Worm (Caenorhabditis elegans) whole organism, mixed stage, embryonic: ENCODE data around the gene srh-129.

Experiments used
- M03D4.4 ChIP-seq: sonication (generic microtip); optimal IDR thresholded peaks from 2 replicates; lab custom pipeline; 2017; ENCODE audit warnings: mild to moderate bottlenecking, missing genetic modification characterization, missing compliant biosample characterization
- ceh-39 ChIP-seq: fragments of 150-350 bp; optimal IDR thresholded peaks from 2 replicates; lab custom pipeline; 2014; ENCODE audit warnings: missing biosample characterization, missing genetic modification characterization
- ceh-43 ChIP-seq: fragments of 200-800 bp; sonication (Bioruptor generic); optimal IDR thresholded peaks from 2 replicates; lab custom pipeline; 2018; ENCODE audit warnings: mild to moderate bottlenecking, missing genetic modification characterization, moderate library complexity, missing compliant biosample characterization
- ceh-83 ChIP-seq: fragments of 200-800 bp; sonication (Bioruptor generic); optimal IDR thresholded peaks from 2 replicates; lab custom pipeline; 2018; ENCODE audit warnings: mild to moderate bottlenecking, missing genetic modification characterization, missing compliant biosample characterization
- cnd-1 ChIP-seq: fragments of 200-800 bp; sonication (Bioruptor generic); optimal IDR thresholded peaks from 2 replicates; lab custom pipeline; 2018; ENCODE audit warnings: mild to moderate bottlenecking, missing genetic modification characterization, missing compliant biosample characterization
- drap-1 ChIP-seq: fragments of 200-800 bp; sonication (Bioruptor generic); optimal IDR thresholded peaks from 3 replicates; lab custom pipeline; 2018; ENCODE audit warnings: mild to moderate bottlenecking, missing genetic modification characterization, missing compliant biosample characterization
- elt-3 ChIP-seq: fragments of 150-350 bp; optimal IDR thresholded peaks from 2 replicates; lab custom pipeline; 2014; ENCODE audit warnings: missing biosample characterization, missing genetic modification characterization
- flh-1 ChIP-seq: fragments of 200-800 bp; sonication (Bioruptor generic); optimal IDR thresholded peaks from 2 replicates; lab custom pipeline; 2018; ENCODE audit warnings: mild to moderate bottlenecking, missing genetic modification characterization, moderate library complexity, missing compliant biosample characterization
- ham-2 ChIP-seq: fragments of 200-800 bp; sonication (Bioruptor generic); optimal IDR thresholded peaks from 2 replicates; lab custom pipeline; 2018; ENCODE audit warnings: mild to moderate bottlenecking, missing genetic modification characterization, missing compliant biosample characterization
- lin-13 ChIP-seq: fragments of 150-350 bp; optimal IDR thresholded peaks from 2 replicates; lab custom pipeline; 2014; ENCODE audit warnings: missing biosample characterization, missing genetic modification characterization
- lin-32 ChIP-seq: fragments of 200-800 bp; sonication (Bioruptor generic); optimal IDR thresholded peaks from 2 replicates; lab custom pipeline; 2018; ENCODE audit warnings: mild to moderate bottlenecking, missing genetic modification characterization, missing compliant biosample characterization
- lsy-2 ChIP-seq: fragments of 150-350 bp; optimal IDR thresholded peaks from 2 replicates; lab custom pipeline; 2014; ENCODE audit warnings: missing biosample characterization, missing genetic modification characterization
- mab-5 ChIP-seq: fragments of 150-350 bp; optimal IDR thresholded peaks from 2 replicates; lab custom pipeline; 2014; ENCODE audit warnings: missing biosample characterization, missing genetic modification characterization
- mls-2 ChIP-seq: sonication (generic microtip); optimal IDR thresholded peaks from 2 replicates; lab custom pipeline; 2016; ENCODE audit warnings: mild to moderate bottlenecking, missing genetic modification characterization, moderate library complexity, missing compliant biosample characterization
- nhr-12 ChIP-seq: fragments of 150-350 bp; optimal IDR thresholded peaks from 2 replicates; lab custom pipeline; 2014; ENCODE audit warnings: missing biosample characterization, missing genetic modification characterization
- nhr-2 ChIP-seq: fragments of 150-350 bp; optimal IDR thresholded peaks from 2 replicates; lab custom pipeline; 2014; ENCODE audit warnings: missing biosample characterization, missing genetic modification characterization
- nhr-76 ChIP-seq: sonication (generic microtip); optimal IDR thresholded peaks from 2 replicates; lab custom pipeline; 2017; ENCODE audit warnings: missing biosample characterization, missing genetic modification characterization
- pha-4 ChIP-seq: fragments of 150-350 bp; optimal IDR thresholded peaks from 2 replicates; lab custom pipeline; 2018; ENCODE audit warnings: missing biosample characterization, missing genetic modification reagents, missing genetic modification characterization
- sem-2 ChIP-seq: fragments of 200-800 bp; sonication (Bioruptor generic); optimal IDR thresholded peaks from 2 replicates; lab custom pipeline; 2018; ENCODE audit warnings: mild to moderate bottlenecking, missing genetic modification characterization, missing compliant biosample characterization
- sptf-1 ChIP-seq: sonication (generic microtip); optimal IDR thresholded peaks from 2 replicates; lab custom pipeline; 2017; ENCODE audit warnings: mild to moderate bottlenecking, missing genetic modification characterization, moderate library complexity, missing compliant biosample characterization
- tbx-8 ChIP-seq: fragments of 200-800 bp; sonication (Bioruptor generic); optimal IDR thresholded peaks from 2 replicates; lab custom pipeline; 2018; ENCODE audit warnings: mild to moderate bottlenecking, missing genetic modification characterization, moderate library complexity, missing compliant biosample characterization
- unc-120 ChIP-seq: sonication (generic microtip); optimal IDR thresholded peaks from 2 replicates; lab custom pipeline; 2017; ENCODE audit warnings: missing genetic modification characterization, missing compliant biosample characterization; ENCODE audit not compliant: poor library complexity, severe bottlenecking
- unc-39 ChIP-seq: fragments of 150-350 bp; optimal IDR thresholded peaks from 2 replicates; lab custom pipeline; 2014; ENCODE audit warnings: missing biosample characterization, missing genetic modification characterization
- unc-62 ChIP-seq: fragments of 150-350 bp; optimal IDR thresholded peaks from 2 replicates; lab custom pipeline; 2014; ENCODE audit warnings: missing biosample characterization, missing genetic modification reagents, missing genetic modification characterization
- zip-8 ChIP-seq: fragments of 150-350 bp; optimal IDR thresholded peaks from 2 replicates; lab custom pipeline; 2014; ENCODE audit warnings: missing biosample characterization, missing genetic modification characterization
- ztf-11 ChIP-seq: fragments of 150-350 bp; optimal IDR thresholded peaks from 2 replicates; lab custom pipeline; 2014; ENCODE audit warnings: missing biosample characterization, missing genetic modification characterization

The srh-129 gene

DNA sequence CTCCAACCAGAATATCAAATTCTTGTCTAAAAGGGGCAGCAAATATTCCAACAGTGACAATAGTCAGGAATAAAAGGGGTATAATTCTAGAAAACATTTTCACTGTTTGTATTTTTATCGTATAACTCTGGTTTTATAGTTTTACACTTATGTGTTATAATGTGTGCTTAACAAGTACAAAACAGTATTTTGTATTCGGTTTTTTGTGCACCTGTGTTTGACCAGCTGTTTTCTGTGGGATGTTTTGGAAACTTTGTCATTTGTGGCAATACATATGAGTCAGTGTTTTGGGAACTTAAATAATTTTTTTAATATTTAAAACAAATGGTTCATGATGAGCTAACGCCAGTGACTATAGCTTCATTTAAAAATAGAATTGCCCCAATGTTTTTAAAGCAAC is 2.7 kb upstream of the srh-129 start, which contains the start of gene F14F9.6:
F14F9.6 (minus strand) TSS at position 101 of the 400 bp plus-strand sequence.
- TF ChIP-seq pha-4 (no peak), nhr-2 (tag; lab: Kevin White, UChicago) (no peak), mls-2 (tag; lab: Kevin White, UChicago) (no peak), nhr-76 (tag; lab: Kevin White, UChicago) (no peak), unc-62 (GFP tag; lab: Kevin White, UChicago) (no peak), sptf-1 (tag; lab: Kevin White, UChicago) (no peak), flh-1 (GFP tag; lab: Kevin White, UChicago) (no peak), mab-5 (tag; lab: Kevin White, UChicago) (no peak), tbx-8 (GFP tag; lab: Kevin White, UChicago) (no peak), sem-2 (GFP tag; lab: Kevin White, UChicago) (no peak), M03D4.4 (no peak), ham-2 (no peak), ceh-83 (GFP tag; lab: Kevin White, UChicago) (no peak), ceh-39 (tag; lab: Kevin White, UChicago) (no peak), cnd-1 (no peak), lsy-2 (tag; lab: Kevin White, UChicago) (no peak), unc-120 (tag; lab: Kevin White, UChicago) (no peak)
- TF ChIP-seq, all 35 proteins: peak for 0

- TF ChIP-seq ceh-43 = no peak
- TF ChIP-seq zip-8 (tag; lab: Kevin White, UChicago) = peak; percentile 73
Observed at ce11 chrV:5144541-5144940, 856 bp upstream of the srh-129 start, which contains the start of gene F14F9.2. Gene F14F9.2 (plus strand): TSS chrV:5144841.

- TF ChIP-seq lin-32 (GFP tag; lab: Kevin White, UChicago) (no peak), cnd-1 (no peak), lsy-2 (tag; lab: Kevin White, UChicago) (no peak), ham-2 (no peak), ceh-83 (GFP tag; lab: Kevin White, UChicago) (no peak), drap-1 (GFP tag; lab: Kevin White, UChicago) (no peak), unc-39 (tag; lab: Kevin White, UChicago) (no peak), elt-3 (tag; lab: Kevin White, UChicago) (no peak), ztf-11 (tag; lab: Kevin White, UChicago) (no peak)
- TF ChIP-seq, all 35 proteins: peak for 0
Observed at ce11 chrV:5137919-5138318, 5.8 kb downstream of the srh-129 start, which contains the start of gene F14F9.3. Gene F14F9.3 (plus strand): TSS chrV:5138219.

ce11 chrV:5132441-5132840 is 11.2 kb downstream of the srh-129 start, which contains the start of gene F14F9.4:
Gene F14F9.4 (plus strand): TSS chrV:5132741.
- TF ChIP-seq ceh-39 (tag; lab: Kevin White, UChicago) (no peak), nhr-76 (tag; lab: Kevin White, UChicago) (no peak), unc-62 (GFP tag; lab: Kevin White, UChicago) (no peak), sem-2 (GFP tag; lab: Kevin White, UChicago) (no peak), nhr-12 (no peak), lin-13 (tag; lab: Kevin White, UChicago) (no peak), elt-3 (tag; lab: Kevin White, UChicago) (no peak)
- TF ChIP-seq, all 35 proteins: peak for 0

DNA sequence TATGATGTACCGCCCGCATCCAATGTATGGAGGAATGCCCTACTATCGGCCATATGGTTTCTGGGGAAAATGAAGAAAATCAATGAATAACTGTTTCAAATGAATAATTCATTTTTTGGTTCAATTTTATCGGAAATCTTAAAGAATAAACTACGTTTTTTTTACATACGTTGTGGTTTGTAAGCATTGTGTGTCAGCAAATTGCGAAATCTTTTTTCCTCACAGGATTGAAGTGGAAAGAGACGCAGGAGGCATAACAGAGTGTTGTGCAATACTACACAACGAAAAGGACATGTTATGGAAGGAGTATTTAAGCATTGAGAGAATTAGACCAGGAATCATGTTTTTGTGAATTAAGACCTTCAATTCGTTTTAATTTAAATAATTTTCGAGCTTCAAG is 12.3 kb downstream of the srh-129 start:
- TF ChIP-seq sptf-1 (tag; lab: Kevin White, UChicago) (no peak), unc-39 (tag; lab: Kevin White, UChicago) (no peak), unc-120 (tag; lab: Kevin White, UChicago) (no peak), flh-1 (GFP tag; lab: Kevin White, UChicago) (no peak)

ce11 chrV:5130018-5130417 is 13.7 kb downstream of the srh-129 start, which contains the start of gene F14F9.8:
Gene F14F9.8 (plus strand): TSS chrV:5130318.
- TF ChIP-seq cnd-1 = no peak
- no peak for TF ChIP-seq drap-1 (GFP tag; lab: Kevin White, UChicago)
- TF ChIP-seq flh-1 (GFP tag; lab: Kevin White, UChicago) = no peak
- no peak for TF ChIP-seq lin-13 (tag; lab: Kevin White, UChicago)
- no peak for TF ChIP-seq pha-4
- TF ChIP-seq sem-2 (GFP tag; lab: Kevin White, UChicago) = no peak
- TF ChIP-seq unc-62 (GFP tag; lab: Kevin White, UChicago) = no peak
- TF ChIP-seq unc-39 (tag; lab: Kevin White, UChicago) = no peak
- TF ChIP-seq ceh-83 (GFP tag; lab: Kevin White, UChicago) = no peak
